Fruit fly (Drosophila melanogaster): ENCODE measurements around the gene CG33500.
A peak's percentile ranks its signal among the peaks of the same experiment; 100 is the strongest.

Gene CG33500

DNA sequence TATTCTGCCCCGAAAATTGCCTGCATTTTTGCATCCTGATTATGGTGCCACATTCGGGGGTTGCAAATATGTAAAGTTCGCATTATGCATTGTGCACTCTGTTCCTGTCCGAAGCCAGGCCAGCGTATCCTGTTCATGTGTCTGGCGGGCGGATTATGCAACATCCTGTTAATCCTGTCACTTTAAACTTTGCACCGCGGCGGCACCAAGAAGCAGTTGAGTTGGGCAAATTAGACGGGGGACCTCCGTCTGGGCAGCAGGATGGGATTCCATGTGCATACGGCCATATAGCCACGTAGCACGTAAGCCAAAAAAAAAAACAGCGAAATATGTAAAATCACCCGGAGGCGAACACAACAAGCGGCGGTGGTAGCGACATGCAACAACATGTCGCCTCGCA lies 18.9 kb upstream of the CG33500 start (continued):
- no peak for TF ChIP-seq fd64A (GFP tag; optimal IDR thresholded peaks at IDR 0.05)
- TF ChIP-seq tna (GFP tag; IDR thresholded peaks at IDR 0.05; ENCODE audit: partially characterized antibody) = 0 out of 2 replicates have a peak, but pooled peaks have one; percentile 26
- TF ChIP-seq MTF-1 (GFP tag; optimal IDR thresholded peaks at IDR 0.05; ENCODE audit: borderline replicate concordance) = no peak
- no peak for TF ChIP-seq CG7357 (GFP tag; IDR thresholded peaks at IDR 0.05)
- TF ChIP-seq B-H1 (GFP tag; IDR thresholded peaks at IDR 0.05) = no peak
- TF ChIP-seq CG4820 (GFP tag; optimal IDR thresholded peaks at IDR 0.05) = no peak
- no peak for TF ChIP-seq oc (tag; optimal IDR thresholded peaks at IDR 0.05)
- TF ChIP-seq btn (GFP tag; optimal IDR thresholded peaks at IDR 0.05) = no peak
- TF ChIP-seq D19A (tag; optimal IDR thresholded peaks at IDR 0.05) = no peak
- peak; percentile 65 for TF ChIP-seq Med (GFP tag)
- no peak for TF ChIP-seq CG12299 (tag; optimal IDR thresholded peaks at IDR 0.05)
- no peak for TF ChIP-seq pros (GFP tag; optimal IDR thresholded peaks at IDR 0.05)
- no peak for TF ChIP-seq danr (GFP tag; IDR thresholded peaks at IDR 0.05)
- no peak for TF ChIP-seq ase (GFP tag; IDR thresholded peaks at IDR 0.05)
- no peak for TF ChIP-seq CG4404 (GFP tag; IDR thresholded peaks at IDR 0.05)
- TF ChIP-seq ash1 (GFP tag; optimal IDR thresholded peaks at IDR 0.05) = peak; percentile 2
- TF ChIP-seq CG31388 (GFP tag; optimal IDR thresholded peaks at IDR 0.05) = no peak
- peak; percentile 1 for TF ChIP-seq CG11398 (GFP tag; optimal IDR thresholded peaks at IDR 0.05)
- no peak for TF ChIP-seq dm (GFP tag; optimal IDR thresholded peaks at IDR 0.05)
- TF ChIP-seq klu (GFP tag; IDR thresholded peaks at IDR 0.05) = no peak
- TF ChIP-seq her (GFP tag; optimal IDR thresholded peaks at IDR 0.05) = no peak

- no peak for TF ChIP-seq Sox100B (GFP tag; optimal IDR thresholded peaks at IDR 0.05)
- TF ChIP-seq sens (GFP tag) = peak; percentile 24
- TF ChIP-seq CHES-1-like (GFP tag; optimal IDR thresholded peaks at IDR 0.05) = no peak
- no peak for TF ChIP-seq CG7745 (tag; optimal IDR thresholded peaks at IDR 0.05)
- no peak for TF ChIP-seq CG31388 (GFP tag; optimal IDR thresholded peaks at IDR 0.05)
- no peak for TF ChIP-seq CG11085 (GFP tag; IDR thresholded peaks at IDR 0.05)
- peak; percentile 55 for TF ChIP-seq grn (GFP tag; optimal IDR thresholded peaks at IDR 0.05)
These were observed 17.9 kb upstream of the CG33500 start for dm6 chr3L:11490539-11490938.

DNA sequence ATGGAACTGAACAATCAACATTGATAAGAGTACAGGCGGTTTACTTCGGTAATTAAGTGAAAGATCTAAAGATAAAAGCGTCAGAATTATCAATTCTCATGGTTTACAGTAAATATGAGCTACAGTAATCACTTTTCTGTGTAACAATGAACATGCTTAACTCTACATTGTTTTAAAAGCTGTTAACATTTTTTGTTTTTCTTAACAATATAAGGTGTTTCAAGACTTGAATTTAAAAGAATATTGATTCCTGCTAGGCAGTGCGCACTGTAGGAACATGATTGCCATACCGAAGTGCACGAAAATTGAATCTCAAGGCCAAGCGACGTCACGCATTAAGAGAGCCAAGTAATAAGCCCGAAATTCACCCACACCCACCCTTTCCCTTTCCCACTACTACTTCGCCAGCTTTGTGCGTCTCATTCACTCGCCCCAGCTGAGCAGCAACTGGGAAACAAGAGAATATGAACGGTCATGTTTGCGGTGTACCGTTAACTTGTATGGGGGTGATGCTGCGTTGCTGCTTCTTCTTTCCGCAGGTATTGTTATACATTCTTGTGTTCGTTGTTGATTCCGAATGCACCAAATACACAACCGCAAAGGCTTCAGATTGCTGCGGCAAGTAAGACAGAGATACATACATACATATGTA lies 17.1 kb upstream of the CG33500 start:
- peak; percentile 54; the same call in 1 of the 2 replicates for TF ChIP-seq CG11247 (GFP tag; IDR thresholded peaks at IDR 0.05)
- peak; percentile 21 for TF ChIP-seq oc (tag; optimal IDR thresholded peaks at IDR 0.05)
- peak; percentile 77 for TF ChIP-seq gro (GFP tag; optimal IDR thresholded peaks at IDR 0.05)
- peak; percentile 59; the same call in 1 of the 2 replicates for TF ChIP-seq chm (GFP tag; IDR thresholded peaks at IDR 0.05)
- TF ChIP-seq CG18764 (GFP tag; optimal IDR thresholded peaks at IDR 0.05) = no peak
- peak; percentile 59 for TF ChIP-seq dimm (GFP tag; IDR thresholded peaks at IDR 0.05)
- peak; percentile 85 for TF ChIP-seq slbo (GFP tag; IDR thresholded peaks at IDR 0.05)
- TF ChIP-seq Neu2 (GFP tag; optimal IDR thresholded peaks at IDR 0.05; ENCODE audit: borderline replicate concordance) = no peak
- no peak for TF ChIP-seq da (GFP tag; optimal IDR thresholded peaks at IDR 0.05)
- peak; percentile 62 for TF ChIP-seq Aef1 (GFP tag; IDR thresholded peaks at IDR 0.05)
- peak; percentile 25 for TF ChIP-seq zen (tag; optimal IDR thresholded peaks at IDR 0.05)
- TF ChIP-seq D19B (GFP tag; optimal IDR thresholded peaks at IDR 0.05) = peak; percentile 51
- TF ChIP-seq CG10209 (GFP tag; optimal IDR thresholded peaks at IDR 0.05) = peak; percentile 45
- peak; percentile 60 for TF ChIP-seq phol (tag; optimal IDR thresholded peaks at IDR 0.05)
- peak; percentile 67; the same call in 2 of the 3 replicates for TF ChIP-seq zfh1 (GFP tag; IDR thresholded peaks at IDR 0.05)
- TF ChIP-seq CG16779 (GFP tag; IDR thresholded peaks at IDR 0.05) = no peak
- TF ChIP-seq CG11696 (GFP tag; IDR thresholded peaks at IDR 0.05) = peak; percentile 52
- TF ChIP-seq CG12104 (GFP tag; optimal IDR thresholded peaks at IDR 0.05) = peak; percentile 15
- TF ChIP-seq sqz (GFP tag; optimal IDR thresholded peaks at IDR 0.05) = no peak
- no peak for TF ChIP-seq Dad (GFP tag; optimal IDR thresholded peaks at IDR 0.05)
- TF ChIP-seq hbn (GFP tag; IDR thresholded peaks at IDR 0.05; ENCODE audit: partially characterized antibody) = no peak
- peak; percentile 3 for TF ChIP-seq CG5180 (GFP tag; optimal IDR thresholded peaks at IDR 0.05)
- peak; percentile 69 for TF ChIP-seq CG30403 (GFP tag; optimal IDR thresholded peaks at IDR 0.05)
- TF ChIP-seq Dek (tag; optimal IDR thresholded peaks at IDR 0.05) = peak; percentile 42

Data from whole organism, embryonic.